Worm (Caenorhabditis elegans): ENCODE results near the gene mab-10.

- TF ChIP-seq ztf-11 (tag; optimal IDR thresholded peaks at IDR 0.05) = no peak
- TF ChIP-seq unc-62 (GFP tag; optimal IDR thresholded peaks at IDR 0.05) = no peak
- no peak for TF ChIP-seq ZK546.5 (tag; optimal IDR thresholded peaks at IDR 0.05)
- TF ChIP-seq elt-3 (tag; optimal IDR thresholded peaks at IDR 0.05) = no peak
- no peak for TF ChIP-seq fos-1 (tag; optimal IDR thresholded peaks at IDR 0.05)
- no peak for TF ChIP-seq crh-2 (tag; optimal IDR thresholded peaks at IDR 0.05)
- TF ChIP-seq lin-13 (GFP tag; optimal IDR thresholded peaks at IDR 0.05) = no peak
- TF ChIP-seq nhr-237 (tag; optimal IDR thresholded peaks at IDR 0.05) = no peak
- no peak for TF ChIP-seq unc-39 (tag; optimal IDR thresholded peaks at IDR 0.05)
- no peak for TF ChIP-seq F13H6.1 (tag; optimal IDR thresholded peaks at IDR 0.05)
Observed at ce11 chrII:10574177-10574576, 46.3 kb downstream of the mab-10 start.

All from whole organism, L2 larva.